Worm (Caenorhabditis elegans) whole organism, mixed stage, embryonic: ENCODE results near the gene ZK757.1.

Experiments
- ceh-83 ChIP-seq: fragments of 200-800 bp; sonication (Bioruptor generic); optimal IDR thresholded peaks from 2 replicates; lab custom pipeline; 2018; ENCODE audit warnings: mild to moderate bottlenecking, missing genetic modification characterization, missing compliant biosample characterization
- elt-3 ChIP-seq: fragments of 150-350 bp; optimal IDR thresholded peaks from 2 replicates; lab custom pipeline; 2014; ENCODE audit warnings: missing biosample characterization, missing genetic modification characterization

- TF ChIP-seq ceh-83 (no peak), elt-3 (tag; lab: Kevin White, UChicago) (no peak)
Observed at ce11 chrIII:9857110-9857509, 13.8 kb downstream of the ZK757.1 start.
